Fruit fly (Drosophila melanogaster): ENCODE data around the gene mdy.

The mdy gene

dm6 chr2L:16815989-16816749, at the start of gene mdy:
TSS of gene mdy (plus strand) at chr2L:16816660.
- TF ChIP-seq h (optimal IDR thresholded peaks at IDR 0.05) (no peak), Myc (optimal IDR thresholded peaks at IDR 0.05) (no peak), Sin3A (optimal IDR thresholded peaks at IDR 0.05) (no peak), ttk (optimal IDR thresholded peaks at IDR 0.05) (no peak), psq (optimal IDR thresholded peaks at IDR 0.05) (no peak), insv (optimal IDR thresholded peaks at IDR 0.05) (no peak)

DNA sequence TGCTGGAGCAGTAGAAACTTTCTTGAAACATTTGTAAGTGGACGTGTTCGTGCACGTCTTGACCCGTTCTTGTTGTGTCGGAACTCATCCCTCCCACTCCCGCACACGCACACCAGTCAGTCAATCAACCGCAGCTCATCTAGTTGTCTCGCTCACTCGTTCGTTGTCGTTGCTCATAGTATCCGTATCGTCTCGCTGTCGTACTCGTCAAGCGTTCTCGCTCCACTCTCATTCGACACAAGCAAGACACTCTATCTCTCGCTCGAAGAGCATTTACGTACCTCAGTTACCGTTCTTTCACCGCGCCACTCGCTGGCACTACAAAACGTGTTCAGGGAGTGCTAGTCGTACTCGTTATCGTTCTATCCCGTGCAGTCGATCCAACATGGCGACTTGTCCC, 28.9 kb upstream of the mdy start:
- no peak for TF ChIP-seq insv (optimal IDR thresholded peaks at IDR 0.05)
- TF ChIP-seq Sin3A (optimal IDR thresholded peaks at IDR 0.05), result no peak
- no peak for TF ChIP-seq h (optimal IDR thresholded peaks at IDR 0.05)
- TF ChIP-seq ttk (optimal IDR thresholded peaks at IDR 0.05), result no peak
- TF ChIP-seq Myc (optimal IDR thresholded peaks at IDR 0.05), result no peak
- TF ChIP-seq psq (optimal IDR thresholded peaks at IDR 0.05), result no peak

dm6 chr2L:16788885-16789284, 27.6 kb upstream of the mdy start:
- TF ChIP-seq Myc (optimal IDR thresholded peaks at IDR 0.05) (no peak), h (optimal IDR thresholded peaks at IDR 0.05) (no peak), ttk (optimal IDR thresholded peaks at IDR 0.05) (no peak), psq (optimal IDR thresholded peaks at IDR 0.05) (no peak), Sin3A (optimal IDR thresholded peaks at IDR 0.05) (no peak), insv (optimal IDR thresholded peaks at IDR 0.05) (no peak)

dm6 chr2L:16789880-16790279, 26.6 kb upstream of the mdy start:
- no peak for TF ChIP-seq ttk (optimal IDR thresholded peaks at IDR 0.05)
- no peak for TF ChIP-seq Myc (optimal IDR thresholded peaks at IDR 0.05)
- TF ChIP-seq psq (optimal IDR thresholded peaks at IDR 0.05), result no peak
- TF ChIP-seq h (optimal IDR thresholded peaks at IDR 0.05), result no peak
- no peak for TF ChIP-seq Sin3A (optimal IDR thresholded peaks at IDR 0.05)
- no peak for TF ChIP-seq insv (optimal IDR thresholded peaks at IDR 0.05)

DNA sequence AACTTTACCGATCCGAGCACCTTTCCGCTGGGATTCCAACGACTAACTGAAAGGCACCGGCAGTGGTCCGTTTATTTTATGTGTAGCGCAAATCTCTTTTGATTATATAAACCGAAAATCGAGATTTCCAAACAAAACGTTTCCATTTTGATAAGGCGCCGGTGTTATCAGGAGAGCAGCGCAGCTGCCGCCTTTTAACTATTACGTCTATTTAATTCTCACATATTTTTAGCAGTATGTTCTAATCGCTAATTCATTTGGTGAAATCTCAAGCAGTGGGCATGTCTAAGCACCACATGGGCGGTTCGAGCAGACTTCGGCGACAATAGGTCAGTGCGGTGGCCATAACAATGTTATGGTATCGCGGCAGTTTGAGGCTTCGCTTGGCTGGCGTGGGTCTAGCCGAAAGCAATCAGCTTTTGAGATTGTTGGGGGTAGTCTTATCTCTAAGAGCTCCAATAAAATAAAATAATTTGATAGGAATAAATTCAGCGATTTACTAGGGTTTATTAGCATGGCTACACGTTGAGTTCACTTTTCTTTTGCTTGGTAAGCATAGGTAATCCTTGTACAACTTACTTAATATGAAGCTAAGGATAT, 25.7 kb upstream of the mdy start, which contains the start of gene Cyt-b5-r:
Gene Cyt-b5-r, minus strand, starts transcription at position 51 of the 600 bp plus-strand sequence.
- TF ChIP-seq ttk (optimal IDR thresholded peaks at IDR 0.05) (no peak), Myc (optimal IDR thresholded peaks at IDR 0.05) (no peak), h (optimal IDR thresholded peaks at IDR 0.05) (no peak)

- TF ChIP-seq ttk (optimal IDR thresholded peaks at IDR 0.05) (no peak), psq (optimal IDR thresholded peaks at IDR 0.05) (no peak), Sin3A (optimal IDR thresholded peaks at IDR 0.05) (no peak), h (optimal IDR thresholded peaks at IDR 0.05) (no peak), Myc (optimal IDR thresholded peaks at IDR 0.05) (no peak)
Observed at dm6 chr2L:16791345-16791744, 25.1 kb upstream of the mdy start, which contains the start of gene CG17928. TSS of gene CG17928 (plus strand) at chr2L:16791568.

- TF ChIP-seq psq (optimal IDR thresholded peaks at IDR 0.05) (no peak), h (optimal IDR thresholded peaks at IDR 0.05) (no peak), Myc (optimal IDR thresholded peaks at IDR 0.05) (no peak), ttk (optimal IDR thresholded peaks at IDR 0.05) (no peak), insv (optimal IDR thresholded peaks at IDR 0.05) (no peak), Sin3A (optimal IDR thresholded peaks at IDR 0.05) (no peak)
Observed at dm6 chr2L:16793970-16794369, 22.5 kb upstream of the mdy start, which contains the start of gene Ugt37C2. TSS of gene Ugt37C2 (plus strand) at chr2L:16794211.

DNA sequence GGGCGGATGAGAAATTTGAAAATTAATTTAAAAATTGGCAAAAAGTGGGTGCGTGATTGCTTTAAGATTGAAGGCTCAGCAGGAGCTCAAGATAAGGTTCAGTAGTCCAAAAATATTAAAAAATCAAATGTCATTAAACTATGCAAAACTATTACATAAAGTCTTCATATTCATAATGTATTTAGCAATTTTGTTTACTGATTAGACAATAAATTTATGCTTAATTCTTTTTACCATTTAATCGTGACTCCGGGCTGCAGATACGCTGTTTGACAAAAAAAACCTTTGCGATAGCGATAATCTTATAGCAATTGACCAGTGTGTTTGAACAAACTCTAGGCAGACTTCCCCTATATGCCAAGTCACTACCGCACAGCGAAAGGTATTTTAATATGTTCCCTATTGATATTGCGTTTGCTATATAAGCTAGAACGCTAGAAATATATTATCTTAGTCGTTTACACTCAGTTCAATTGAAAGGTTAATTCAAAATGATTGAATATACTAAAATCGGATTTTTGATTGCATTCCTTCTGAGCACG, 20.3 kb upstream of the mdy start, which contains the start of gene Ugt37E1:
Gene Ugt37E1, plus strand, starts transcription at position 492 of the 542 bp plus-strand sequence.
- no peak for TF ChIP-seq psq (optimal IDR thresholded peaks at IDR 0.05)
- TF ChIP-seq ttk (optimal IDR thresholded peaks at IDR 0.05), result no peak
- no peak for TF ChIP-seq insv (optimal IDR thresholded peaks at IDR 0.05)
- no peak for TF ChIP-seq Sin3A (optimal IDR thresholded peaks at IDR 0.05)
- TF ChIP-seq Myc (optimal IDR thresholded peaks at IDR 0.05), result no peak
- TF ChIP-seq h (optimal IDR thresholded peaks at IDR 0.05), result no peak

- TF ChIP-seq Sin3A (optimal IDR thresholded peaks at IDR 0.05) (no peak), psq (optimal IDR thresholded peaks at IDR 0.05) (no peak), Myc (optimal IDR thresholded peaks at IDR 0.05) (no peak), h (optimal IDR thresholded peaks at IDR 0.05) (no peak), ttk (optimal IDR thresholded peaks at IDR 0.05) (no peak), insv (optimal IDR thresholded peaks at IDR 0.05) (no peak)
Observed at dm6 chr2L:16798705-16799104, 17.8 kb upstream of the mdy start, which contains the start of gene Ugt37D1. TSS of gene Ugt37D1 (plus strand) at chr2L:16799025.

- TF ChIP-seq ttk (optimal IDR thresholded peaks at IDR 0.05) (no peak), h (optimal IDR thresholded peaks at IDR 0.05) (no peak), insv (optimal IDR thresholded peaks at IDR 0.05) (no peak), psq (optimal IDR thresholded peaks at IDR 0.05) (no peak), Myc (optimal IDR thresholded peaks at IDR 0.05) (no peak), Sin3A (optimal IDR thresholded peaks at IDR 0.05) (no peak)
Observed at dm6 chr2L:16799496-16799895, 17.0 kb upstream of the mdy start.

DNA sequence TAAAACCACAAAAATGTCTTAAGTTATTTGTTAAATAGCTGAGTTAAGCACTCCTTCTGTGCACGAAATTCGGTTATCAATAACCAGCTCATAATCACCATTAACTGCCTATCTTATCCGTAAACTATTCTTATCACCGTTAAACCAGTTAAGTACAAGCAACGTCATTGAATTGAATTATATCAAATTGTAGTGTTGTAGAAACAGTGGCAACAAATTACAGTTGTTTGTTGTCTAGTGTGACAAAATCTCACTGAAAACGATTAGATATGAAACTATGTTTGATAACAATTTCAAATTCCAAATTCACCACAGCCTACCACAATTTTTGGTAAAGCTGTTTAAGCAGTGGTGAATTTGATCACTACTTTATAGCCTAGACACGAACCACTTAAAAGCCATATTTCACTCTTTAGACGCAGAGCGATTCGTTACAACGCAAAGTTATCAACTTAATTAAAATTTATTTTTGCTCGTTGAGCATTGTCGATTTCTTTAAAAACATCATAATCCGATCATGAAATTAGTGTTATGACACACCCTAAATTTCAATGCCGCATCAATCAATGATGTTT, 14.8 kb upstream of the mdy start:
- TF ChIP-seq ttk (optimal IDR thresholded peaks at IDR 0.05) (no peak), h (optimal IDR thresholded peaks at IDR 0.05) (no peak), psq (optimal IDR thresholded peaks at IDR 0.05) (no peak), Sin3A (optimal IDR thresholded peaks at IDR 0.05) (no peak), Myc (optimal IDR thresholded peaks at IDR 0.05) (no peak)

DNA sequence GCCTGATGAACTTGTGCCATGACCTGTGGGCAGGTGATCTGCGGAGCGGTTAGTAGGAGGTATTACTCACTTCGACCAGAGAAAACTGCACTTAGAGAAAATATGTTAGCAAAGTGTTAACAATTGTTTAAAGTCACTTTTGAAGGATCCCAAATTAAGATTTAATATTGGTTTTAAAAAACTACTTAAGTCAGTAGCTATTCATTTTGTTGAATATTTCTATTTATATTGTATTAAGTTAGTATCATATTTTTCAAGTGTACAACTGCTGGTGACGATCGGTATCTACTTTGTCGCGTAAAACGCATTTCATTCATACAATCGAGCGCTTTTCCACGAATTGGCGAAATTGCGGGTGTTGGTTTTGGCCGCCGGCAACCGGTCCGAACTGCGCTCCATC, 12.8 kb upstream of the mdy start:
- TF ChIP-seq Sin3A (optimal IDR thresholded peaks at IDR 0.05), result no peak
- no peak for TF ChIP-seq ttk (optimal IDR thresholded peaks at IDR 0.05)
- no peak for TF ChIP-seq psq (optimal IDR thresholded peaks at IDR 0.05)
- TF ChIP-seq h (optimal IDR thresholded peaks at IDR 0.05), result no peak
- no peak for TF ChIP-seq Myc (optimal IDR thresholded peaks at IDR 0.05)
- TF ChIP-seq insv (optimal IDR thresholded peaks at IDR 0.05), result no peak
